Fruit fly (Drosophila melanogaster) whole organism, embryonic: ENCODE data around the gene CG12951.
A peak's percentile ranks its signal among the peaks of the same experiment; 100 is the strongest.

Source experiments
- Awh ChIP-seq: fragments of 200-800 bp; sonication (Bioruptor generic); IDR thresholded peaks from 2 replicates; pipeline ENCODE4, ENCODE4 v1.3.6; 2022; ENCODE audit warnings: missing biosample characterization, missing genetic modification characterization
- CG10565 ChIP-seq: fragments of 200-800 bp; sonication (Bioruptor generic); optimal IDR thresholded peaks from 3 replicates; lab custom pipeline; 2016; ENCODE audit warnings: missing biosample characterization, mild to moderate bottlenecking, missing genetic modification characterization
- CG10654 ChIP-seq: fragments of 200-800 bp; sonication (Bioruptor generic); optimal IDR thresholded peaks from 2 replicates; lab custom pipeline; 2016; ENCODE audit warnings: missing biosample characterization, missing genetic modification characterization
- CG11085 ChIP-seq: fragments of 200-800 bp; sonication (Bioruptor generic); IDR thresholded peaks from 2 replicates; pipeline ENCODE4 v1.3.6; 2022; ENCODE audit warnings: missing biosample characterization, missing genetic modification characterization
- CG12155 ChIP-seq: fragments of 200-800 bp; sonication (Bioruptor generic); optimal IDR thresholded peaks from 3 replicates; lab custom pipeline; 2016; ENCODE audit warnings: missing biosample characterization, missing genetic modification characterization
- CG12391 ChIP-seq: fragments of 200-800 bp; sonication (Bioruptor generic); optimal IDR thresholded peaks from 3 replicates; lab custom pipeline; 2018; ENCODE audit warnings: missing biosample characterization, mild to moderate bottlenecking, missing genetic modification characterization, moderate library complexity
- CG12659 ChIP-seq: fragments of 200-800 bp; sonication (Bioruptor generic); optimal IDR thresholded peaks from 3 replicates; lab custom pipeline; 2017; ENCODE audit warnings: mild to moderate bottlenecking, missing biosample characterization, missing genetic modification reagents, missing genetic modification characterization
- CG14050 ChIP-seq: fragments of 200-800 bp; sonication (Bioruptor generic); IDR thresholded peaks from 3 replicates; pipeline ENCODE4 v1.3.6; 2022; ENCODE audit warnings: missing biosample characterization, missing genetic modification characterization
- CG15011 ChIP-seq: fragments of 200-800 bp; sonication (Bioruptor generic); optimal IDR thresholded peaks from 3 replicates; lab custom pipeline; 2018; ENCODE audit warnings: missing biosample characterization, mild to moderate bottlenecking, missing genetic modification characterization
- CG15269 ChIP-seq: fragments of 200-800 bp; sonication (Bioruptor generic); optimal IDR thresholded peaks from 2 replicates; lab custom pipeline; 2018; ENCODE audit warnings: missing biosample characterization, mild to moderate bottlenecking, missing genetic modification characterization, moderate library complexity
- CG17361 ChIP-seq: fragments of 200-800 bp; sonication (Bioruptor generic); IDR thresholded peaks from 3 replicates; pipeline ENCODE4 v1.3.6; 2022; ENCODE audit warnings: missing biosample characterization, missing genetic modification characterization
- CG30431 ChIP-seq: fragments of 200-800 bp; sonication (Bioruptor generic); optimal IDR thresholded peaks from 2 replicates; lab custom pipeline; 2017; ENCODE audit warnings: missing biosample characterization, missing genetic modification characterization
- CG32767 ChIP-seq: fragments of 200-800 bp; sonication (Bioruptor generic); IDR thresholded peaks from 2 replicates; pipeline ENCODE4 v1.3.6; 2022; ENCODE audit warnings: missing biosample characterization, missing genetic modification characterization
- CG32772 ChIP-seq: fragments of 200-800 bp; sonication (Bioruptor generic); IDR thresholded peaks from 2 replicates; pipeline ENCODE4 v1.3.6; 2022; ENCODE audit warnings: missing biosample characterization, missing genetic modification characterization
- CG3847 ChIP-seq: fragments of 200-800 bp; sonication (Bioruptor generic); IDR thresholded peaks from 2 replicates; pipeline ENCODE4 v1.3.6; 2022; ENCODE audit warnings: missing biosample characterization, missing genetic modification characterization
- CG3995 ChIP-seq: fragments of 200-800 bp; sonication (Bioruptor generic); optimal IDR thresholded peaks from 3 replicates; lab custom pipeline; 2016; ENCODE audit warnings: missing biosample characterization, missing genetic modification characterization
- CG4360 ChIP-seq: fragments of 200-800 bp; sonication (Bioruptor generic); IDR thresholded peaks from 2 replicates; pipeline ENCODE4 v1.3.6; 2022; ENCODE audit warnings: missing biosample characterization, missing genetic modification characterization
- CG8290 ChIP-seq, 3 experiments: fragments of 200-800 bp; sonication (Bioruptor generic); optimal IDR thresholded peaks; 2 replicates each; lab custom pipeline; 2016 to 2019; ENCODE audit warnings: missing biosample characterization in 3 of 3, missing genetic modification characterization in 3 of 3, mild to moderate bottlenecking in 2 of 3, moderate library complexity in 1 of 3
- CG8765 ChIP-seq: fragments of 200-800 bp; sonication (Bioruptor generic); IDR thresholded peaks from 2 replicates; pipeline ENCODE4 v1.3.6; 2022; ENCODE audit warnings: missing biosample characterization, missing genetic modification characterization
- Deaf1 ChIP-seq: fragments of 200-800 bp; optimal IDR thresholded peaks from 3 replicates; lab custom pipeline; 2019; ENCODE audit warnings: missing biosample characterization, mild to moderate bottlenecking, missing genetic modification characterization, moderate library complexity
- MBD-R2 ChIP-seq: fragments of 200-800 bp; sonication (Bioruptor generic); IDR thresholded peaks from 2 replicates; pipeline ENCODE4 v1.3.6; 2022; ENCODE audit warnings: missing biosample characterization, missing genetic modification characterization
- NC2α ChIP-seq: fragments of 200-800 bp; sonication (Bioruptor generic); optimal IDR thresholded peaks from 2 replicates; lab custom pipeline; 2016; ENCODE audit warnings: missing biosample characterization, missing genetic modification characterization
- PHDP ChIP-seq: fragments of 200-800 bp; sonication (Bioruptor generic); optimal IDR thresholded peaks from 3 replicates; lab custom pipeline; 2018; ENCODE audit warnings: missing biosample characterization, mild to moderate bottlenecking, missing genetic modification characterization, moderate library complexity
- Ptx1 ChIP-seq: fragments of 200-800 bp; sonication (Bioruptor generic); IDR thresholded peaks from 2 replicates; pipeline ENCODE4 v1.3.6; 2022; ENCODE audit warnings: missing biosample characterization, missing genetic modification characterization
- Side ChIP-seq: fragments of 200-800 bp; sonication (Bioruptor generic); optimal IDR thresholded peaks from 2 replicates; lab custom pipeline; 2016; ENCODE audit warnings: missing biosample characterization, missing genetic modification characterization
- Stat92E ChIP-seq, 3 experiments: fragments of >200 bp in 2 of 3; fragments of 200-800 bp in 1 of 3; sonication (Bioruptor generic) in 1 of 3; optimal IDR thresholded peaks; 2 replicates each; lab custom pipeline; 2017 to 2019; ENCODE audit warnings: missing biosample characterization in 3 of 3, missing genetic modification characterization in 3 of 3, mild to moderate bottlenecking in 1 of 3, moderate library complexity in 1 of 3
- Xbp1 ChIP-seq: fragments of 200-800 bp; sonication (Bioruptor generic); optimal IDR thresholded peaks from 3 replicates; lab custom pipeline; 2016; ENCODE audit warnings: missing biosample characterization, mild to moderate bottlenecking, missing genetic modification characterization
- br ChIP-seq: fragments of >200 bp; optimal IDR thresholded peaks from 2 replicates; lab custom pipeline; 2017
- chm ChIP-seq: fragments of 200-800 bp; sonication (Bioruptor generic); IDR thresholded peaks from 2 replicates; pipeline ENCODE4 v1.3.6; 2022; ENCODE audit warnings: missing biosample characterization, missing genetic modification characterization
- corto ChIP-seq: fragments of 200-800 bp; sonication (Bioruptor generic); optimal IDR thresholded peaks from 2 replicates; lab custom pipeline; 2016; ENCODE audit warnings: missing biosample characterization, mild to moderate bottlenecking, missing genetic modification characterization, moderate library complexity
- disco-r ChIP-seq: fragments of 200-800 bp; sonication (Bioruptor generic); optimal IDR thresholded peaks from 2 replicates; lab custom pipeline; 2016; ENCODE audit warnings: missing biosample characterization, missing genetic modification characterization
- ems ChIP-seq: fragments of 200-800 bp; sonication (Bioruptor generic); optimal IDR thresholded peaks from 3 replicates; lab custom pipeline; 2016; ENCODE audit warnings: missing biosample characterization, missing genetic modification characterization
- exex ChIP-seq: fragments of 200-800 bp; sonication (Bioruptor generic); optimal IDR thresholded peaks from 4 replicates; lab custom pipeline; 2018; ENCODE audit warnings: missing biosample characterization, mild to moderate bottlenecking, missing genetic modification characterization, moderate library complexity
- fd3F ChIP-seq: fragments of 200-800 bp; sonication (Bioruptor generic); optimal IDR thresholded peaks from 2 replicates; lab custom pipeline; 2018; ENCODE audit warnings: missing biosample characterization, mild to moderate bottlenecking, missing genetic modification characterization, moderate library complexity
- gro ChIP-seq: fragments of 200-800 bp; sonication (Bioruptor generic); optimal IDR thresholded peaks from 2 replicates; lab custom pipeline; 2016; ENCODE audit warnings: missing biosample characterization, missing genetic modification characterization
- hbn ChIP-seq: fragments of 200-800 bp; sonication (Bioruptor generic); IDR thresholded peaks from 2 replicates; pipeline ENCODE4 v1.3.6; 2022; ENCODE audit warnings: missing biosample characterization, missing genetic modification characterization; ENCODE audit not compliant: partially characterized antibody
- hkb ChIP-seq, 2 experiments: fragments of 200-800 bp in 1 of 2; fragments of >200 bp in 1 of 2; sonication (Bioruptor generic) in 1 of 2; IDR thresholded peaks in 1 of 2; optimal IDR thresholded peaks in 1 of 2; 2 replicates each; pipeline versions ENCODE4 v1.3.6 to Lab custom; 2017 to 2022; ENCODE audit warnings: missing biosample characterization in 1 of 2, missing genetic modification characterization in 1 of 2
- insv ChIP-seq, 2 experiments: fragments of 200-800 bp; sonication (Bioruptor generic); optimal IDR thresholded peaks; 3 replicates each; lab custom pipeline; 2016 to 2018; ENCODE audit warnings: missing biosample characterization in 2 of 2, missing genetic modification characterization in 2 of 2
- ken ChIP-seq: fragments of 200-800 bp; sonication (Bioruptor generic); IDR thresholded peaks from 3 replicates; pipeline ENCODE4 v1.3.6; 2022; ENCODE audit warnings: missing biosample characterization, missing genetic modification characterization
- lab ChIP-seq: fragments of 200-800 bp; sonication (Bioruptor generic); optimal IDR thresholded peaks from 3 replicates; lab custom pipeline; 2017; ENCODE audit warnings: missing biosample characterization, missing genetic modification characterization, mild to moderate bottlenecking, moderate library complexity, missing genetic modification reagents
- mam ChIP-seq: fragments of 200-800 bp; sonication (Bioruptor generic); optimal IDR thresholded peaks from 3 replicates; lab custom pipeline; 2016; ENCODE audit warnings: missing biosample characterization, missing genetic modification characterization
- nau ChIP-seq: fragments of 200-800 bp; sonication (Bioruptor generic); optimal IDR thresholded peaks from 3 replicates; lab custom pipeline; 2017; ENCODE audit warnings: missing biosample characterization, mild to moderate bottlenecking, missing genetic modification characterization, missing genetic modification reagents
- otp ChIP-seq: fragments of 200-800 bp; sonication (Bioruptor generic); IDR thresholded peaks from 3 replicates; pipeline ENCODE4, ENCODE4 v1.3.6; 2022; ENCODE audit warnings: missing biosample characterization, missing genetic modification characterization
- pfk ChIP-seq: fragments of 200-800 bp; sonication (Bioruptor generic); optimal IDR thresholded peaks from 2 replicates; lab custom pipeline; 2018; ENCODE audit warnings: missing biosample characterization, mild to moderate bottlenecking, missing genetic modification characterization, moderate library complexity
- phol ChIP-seq: fragments of 200-800 bp; sonication (Bioruptor generic); optimal IDR thresholded peaks from 3 replicates; lab custom pipeline; 2018; ENCODE audit warnings: missing biosample characterization, mild to moderate bottlenecking, missing genetic modification characterization, moderate library complexity
- repo ChIP-seq: fragments of 200-800 bp; sonication (Bioruptor generic); optimal IDR thresholded peaks from 2 replicates; lab custom pipeline; 2016; ENCODE audit warnings: missing biosample characterization, missing genetic modification characterization
- sens ChIP-seq: fragments of 200-800 bp; sonication (Bioruptor generic); peaks from one replicate; lab custom pipeline; 2016; ENCODE audit warnings: missing biosample characterization, missing genetic modification characterization
- wek ChIP-seq: fragments of 200-800 bp; sonication (Bioruptor generic); optimal IDR thresholded peaks from 3 replicates; lab custom pipeline; 2018; ENCODE audit warnings: missing biosample characterization, mild to moderate bottlenecking, missing genetic modification characterization, moderate library complexity

The CG12951 gene

DNA sequence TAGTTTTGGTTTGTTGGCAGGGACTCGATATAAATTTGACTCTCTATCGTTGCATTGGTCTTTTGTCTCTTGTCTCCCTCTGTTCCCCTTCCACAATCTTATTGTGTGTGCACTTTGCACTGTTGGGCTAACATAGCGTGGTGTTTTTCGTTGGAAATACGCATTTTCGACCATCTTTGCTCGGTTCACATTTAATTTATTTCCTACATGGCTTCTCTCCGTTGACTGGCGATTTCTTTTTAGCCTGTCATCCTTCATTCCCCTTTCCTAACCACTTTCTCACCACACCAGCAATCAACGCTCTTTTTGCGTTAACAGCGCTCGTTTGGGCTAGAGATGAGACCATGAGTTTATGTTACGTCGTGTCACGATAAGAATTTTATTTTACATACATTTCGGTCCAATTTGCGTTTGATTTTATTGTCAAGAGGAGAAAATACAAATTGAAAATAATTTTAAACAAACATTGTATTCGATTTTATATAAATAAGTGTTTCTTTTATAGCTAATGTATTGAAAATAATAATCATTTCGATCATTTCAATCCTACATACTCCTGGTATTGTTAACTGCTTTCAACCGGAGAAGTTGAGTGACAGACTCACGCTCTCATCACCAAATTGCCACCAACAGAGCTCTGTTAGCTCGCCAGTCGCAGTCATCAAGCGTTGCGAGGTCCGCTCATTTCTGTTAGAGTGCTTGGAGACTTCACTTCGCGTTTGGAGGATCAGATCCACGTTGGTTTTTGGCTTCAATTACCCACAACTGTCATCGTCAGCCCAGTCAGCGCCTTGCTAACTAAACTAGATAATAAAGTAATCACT lies 11.3 kb upstream of the CG12951 start (continued):
- TF ChIP-seq CG12659 (GFP tag; lab: Kevin White, UChicago) (peak; percentile 78), CG12391 (tag; lab: Kevin White, UChicago) (peak; percentile 84), NC2α (GFP tag; lab: Kevin White, UChicago) (peak; percentile 61), corto (GFP tag; lab: Kevin White, UChicago) (peak; percentile 89), wek (peak; percentile 9), lab (GFP tag; lab: Kevin White, UChicago) (peak; percentile 88), insv (GFP tag; optimal IDR thresholded peaks at IDR 0.05; lab: Kevin White, UChicago) (peak in 1 of 2 experiments; percentile 72), br (lab: Kevin White, UChicago) (no peak), nau (peak; percentile 75), CG12155 (GFP tag; lab: Kevin White, UChicago) (peak; percentile 75), CG10565 (GFP tag; lab: Kevin White, UChicago) (no peak), PHDP (peak; percentile 85), phol (tag; lab: Kevin White, UChicago) (peak; percentile 44), MBD-R2 (GFP tag; lab: Robert Waterston, UW) (peak; percentile 52; the same call in 1 of the 2 replicates), Ptx1 (GFP tag; lab: Robert Waterston, UW) (peak; percentile 74), exex (tag; lab: Kevin White, UChicago) (peak; percentile 70), CG15011 (GFP tag; lab: Kevin White, UChicago) (peak; percentile 81), CG3995 (GFP tag; lab: Kevin White, UChicago) (peak; percentile 47), CG14050 (GFP tag; lab: Robert Waterston, UW) (peak; percentile 70), CG10654 (GFP tag; lab: Kevin White, UChicago) (peak; percentile 22), fd3F (peak; percentile 55), Stat92E (GFP tag; optimal IDR thresholded peaks at IDR 0.05; lab: Kevin White, UChicago) (peak in 1 of 3 experiments; percentile 5), gro (GFP tag; lab: Kevin White, UChicago) (peak; percentile 52), CG8765 (GFP tag; lab: Robert Waterston, UW) (peak; percentile 41; the same call in 1 of the 2 replicates), Deaf1 (tag; lab: Kevin White, UChicago) (peak; percentile 68), CG3847 (GFP tag; lab: Robert Waterston, UW) (peak; percentile 73), ems (peak; percentile 63), Awh (no peak), CG32767 (GFP tag; lab: Robert Waterston, UW) (peak; percentile 64), pfk (GFP tag; lab: Kevin White, UChicago) (peak; percentile 41), Xbp1 (peak; percentile 74), CG30431 (peak; percentile 38), Side (GFP tag; lab: Kevin White, UChicago) (peak; percentile 50), sens (GFP tag; lab: Kevin White, UChicago) (peak; percentile 84), CG8290 (GFP tag; optimal IDR thresholded peaks at IDR 0.05; lab: Kevin White, UChicago) (peak; percentile 51), CG8290 (tag; optimal IDR thresholded peaks at IDR 0.05; lab: Kevin White, UChicago) (peak; percentile 78 to 79), repo (GFP tag; lab: Kevin White, UChicago) (peak; percentile 15), CG15269 (tag; lab: Kevin White, UChicago) (peak; percentile 84), CG17361 (GFP tag; lab: Robert Waterston, UW) (peak; percentile 81), disco-r (no peak), otp (GFP tag; lab: Robert Waterston, UW) (peak; percentile 48; the same call in 1 of the 3 replicates), CG4360 (GFP tag; lab: Robert Waterston, UW) (no peak), hkb (optimal IDR thresholded peaks at IDR 0.05; lab: Kevin White, UChicago) (no peak), hkb (GFP tag; IDR thresholded peaks at IDR 0.05; lab: Robert Waterston, UW) (peak; percentile 67), ken (peak; percentile 25; the same call in 1 of the 3 replicates), hbn (GFP tag; lab: Robert Waterston, UW) (peak; percentile 89), CG32772 (0 out of 2 replicates have a peak, but pooled peaks have one; percentile 36), mam (peak; percentile 70), chm (peak; percentile 89), CG11085 (GFP tag; lab: Robert Waterston, UW) (peak; percentile 34; the same call in 1 of the 2 replicates)
